Fruit fly (Drosophila melanogaster) whole organism, embryonic: ENCODE results near the gene PolD2.

Experiments used
- Abd-B ChIP-seq: fragments of 200-800 bp; sonication (Bioruptor generic); optimal IDR thresholded peaks from 2 replicates; lab custom pipeline; 2018; ENCODE audit warnings: missing biosample characterization, mild to moderate bottlenecking, missing genetic modification characterization, moderate library complexity
- C15 ChIP-seq: fragments of 200-800 bp; sonication (Bioruptor generic); IDR thresholded peaks from 3 replicates; pipeline ENCODE4 v1.3.6; 2022; ENCODE audit warnings: missing biosample characterization, missing genetic modification characterization
- CG10267 ChIP-seq: fragments of 200-800 bp; sonication (Bioruptor generic); optimal IDR thresholded peaks from 2 replicates; lab custom pipeline; 2018; ENCODE audit warnings: missing biosample characterization, mild to moderate bottlenecking, missing genetic modification characterization, moderate library complexity
- CG10543 ChIP-seq: fragments of 200-800 bp; sonication (Bioruptor generic); optimal IDR thresholded peaks from 3 replicates; lab custom pipeline; 2017; ENCODE audit warnings: missing biosample characterization, mild to moderate bottlenecking, missing genetic modification characterization, moderate library complexity
- CG11398 ChIP-seq: fragments of 200-800 bp; sonication (Bioruptor generic); optimal IDR thresholded peaks from 2 replicates; lab custom pipeline; 2016; ENCODE audit warnings: missing biosample characterization, missing genetic modification characterization
- CG12769 ChIP-seq: fragments of 200-800 bp; sonication (Bioruptor generic); optimal IDR thresholded peaks from 2 replicates; lab custom pipeline; 2019; ENCODE audit warnings: missing biosample characterization, mild to moderate bottlenecking, missing genetic modification characterization, moderate library complexity
- CG12942 ChIP-seq: fragments of 200-800 bp; sonication (Bioruptor generic); optimal IDR thresholded peaks from 3 replicates; lab custom pipeline; 2016; ENCODE audit warnings: missing biosample characterization, missing genetic modification characterization
- CG14014 ChIP-seq: fragments of 200-800 bp; sonication (Bioruptor generic); IDR thresholded peaks from 2 replicates; pipeline ENCODE4 v1.3.6; 2022; ENCODE audit warnings: missing biosample characterization, missing genetic modification characterization
- CG14441 ChIP-seq: fragments of 200-800 bp; sonication (Bioruptor generic); IDR thresholded peaks from 2 replicates; pipeline ENCODE4 v1.3.6; 2022; ENCODE audit warnings: missing biosample characterization, missing genetic modification characterization
- CG15514 ChIP-seq: fragments of 200-800 bp; sonication (Bioruptor generic); optimal IDR thresholded peaks from 3 replicates; lab custom pipeline; 2017; ENCODE audit warnings: missing biosample characterization, missing genetic modification characterization, mild to moderate bottlenecking, moderate library complexity, missing genetic modification reagents
- CG16813 ChIP-seq: fragments of 200-800 bp; sonication (Bioruptor generic); IDR thresholded peaks from 3 replicates; pipeline ENCODE4 v1.3.6; 2022; ENCODE audit warnings: missing biosample characterization, missing genetic modification characterization; ENCODE audit not compliant: partially characterized antibody
- CG17829 ChIP-seq: fragments of 200-800 bp; optimal IDR thresholded peaks from 2 replicates; lab custom pipeline; 2019; ENCODE audit warnings: missing biosample characterization, mild to moderate bottlenecking, missing genetic modification characterization, moderate library complexity
- CG2712 ChIP-seq: fragments of 200-800 bp; optimal IDR thresholded peaks from 3 replicates; lab custom pipeline; 2019; ENCODE audit warnings: missing biosample characterization, mild to moderate bottlenecking, missing genetic modification characterization, moderate library complexity
- CG31388 ChIP-seq: fragments of 200-800 bp; sonication (Bioruptor generic); optimal IDR thresholded peaks from 2 replicates; lab custom pipeline; 2016; ENCODE audit warnings: missing biosample characterization, missing genetic modification characterization
- CG3838 ChIP-seq: fragments of 200-800 bp; sonication (Bioruptor generic); optimal IDR thresholded peaks from 3 replicates; lab custom pipeline; 2016; ENCODE audit warnings: missing biosample characterization, missing genetic modification characterization
- CG7271 ChIP-seq: fragments of 200-800 bp; sonication (Bioruptor generic); optimal IDR thresholded peaks from 2 replicates; lab custom pipeline; 2018; ENCODE audit warnings: missing biosample characterization, mild to moderate bottlenecking, missing genetic modification characterization, moderate library complexity
- CG7556 ChIP-seq: fragments of 200-800 bp; sonication (Bioruptor generic); optimal IDR thresholded peaks from 2 replicates; lab custom pipeline; 2017; ENCODE audit warnings: missing biosample characterization, mild to moderate bottlenecking, missing genetic modification characterization
- CG8359 ChIP-seq: fragments of 200-800 bp; sonication (Bioruptor generic); optimal IDR thresholded peaks from 2 replicates; lab custom pipeline; 2017; ENCODE audit warnings: missing biosample characterization, mild to moderate bottlenecking, missing genetic modification characterization, borderline replicate concordance
- CG8388 ChIP-seq: fragments of 200-800 bp; sonication (Bioruptor generic); optimal IDR thresholded peaks from 2 replicates; lab custom pipeline; 2019; ENCODE audit warnings: missing biosample characterization, mild to moderate bottlenecking, missing genetic modification characterization, moderate library complexity
- CG9817 ChIP-seq: fragments of 200-800 bp; sonication (Bioruptor generic); optimal IDR thresholded peaks from 2 replicates; lab custom pipeline; 2018; ENCODE audit warnings: missing biosample characterization, mild to moderate bottlenecking, missing genetic modification characterization, moderate library complexity
- CG9876 ChIP-seq: fragments of 200-800 bp; sonication (Bioruptor generic); optimal IDR thresholded peaks from 2 replicates; lab custom pipeline; 2016; ENCODE audit warnings: missing biosample characterization, missing genetic modification characterization
- E2f2 ChIP-seq: fragments of 200-800 bp; sonication (Bioruptor generic); IDR thresholded peaks from 2 replicates; pipeline ENCODE4 v1.3.6; 2022; ENCODE audit warnings: missing biosample characterization, missing genetic modification characterization
- Eip74EF ChIP-seq, 2 experiments: fragments of 200-800 bp in 1 of 2; fragments of >200 bp in 1 of 2; sonication (Bioruptor generic) in 1 of 2; optimal IDR thresholded peaks; 2 replicates each; lab custom pipeline; 2017 to 2019; ENCODE audit warnings: missing biosample characterization in 2 of 2, missing genetic modification characterization in 2 of 2, mild to moderate bottlenecking in 1 of 2, moderate library complexity in 1 of 2
- Hr3 ChIP-seq: fragments of 200-800 bp; sonication (Bioruptor generic); optimal IDR thresholded peaks from 3 replicates; lab custom pipeline; 2016; ENCODE audit warnings: missing biosample characterization, missing genetic modification characterization
- Hr78 ChIP-seq, 2 experiments: fragments of 200-800 bp in 1 of 2; fragments of >200 bp in 1 of 2; sonication (Bioruptor generic) in 1 of 2; optimal IDR thresholded peaks; 2 replicates each; lab custom pipeline; 2017 to 2019; ENCODE audit warnings: missing biosample characterization in 2 of 2, missing genetic modification characterization in 2 of 2, mild to moderate bottlenecking in 1 of 2, moderate library complexity in 1 of 2
- Rx ChIP-seq: fragments of 200-800 bp; sonication (Bioruptor generic); IDR thresholded peaks from 2 replicates; pipeline ENCODE4 v1.3.6; 2022; ENCODE audit warnings: missing biosample characterization, missing genetic modification characterization
- Spps ChIP-seq: fragments of 200-800 bp; sonication (Bioruptor generic); optimal IDR thresholded peaks from 2 replicates; lab custom pipeline; 2018; ENCODE audit warnings: missing biosample characterization, mild to moderate bottlenecking, missing genetic modification characterization
- Taf1 ChIP-seq: fragments of 200-800 bp; sonication (Bioruptor generic); IDR thresholded peaks from 2 replicates; pipeline ENCODE4 v1.3.6; 2022; ENCODE audit warnings: missing biosample characterization, missing genetic modification characterization
- ac ChIP-seq: fragments of 200-800 bp; sonication (Bioruptor generic); optimal IDR thresholded peaks from 3 replicates; lab custom pipeline; 2017; ENCODE audit warnings: missing biosample characterization, mild to moderate bottlenecking, missing genetic modification characterization
- ash1 ChIP-seq: fragments of 200-800 bp; sonication (Bioruptor generic); optimal IDR thresholded peaks from 2 replicates; lab custom pipeline; 2018; ENCODE audit warnings: missing biosample characterization, mild to moderate bottlenecking, missing genetic modification characterization
- bab2 ChIP-seq: fragments of 200-800 bp; sonication (Bioruptor generic); optimal IDR thresholded peaks from 2 replicates; lab custom pipeline; 2016; ENCODE audit warnings: missing biosample characterization, missing genetic modification characterization
- ftz-f1 ChIP-seq: fragments of 200-800 bp; sonication (Bioruptor generic); optimal IDR thresholded peaks from 2 replicates; lab custom pipeline; 2016; ENCODE audit warnings: missing biosample characterization, missing genetic modification characterization
- grau ChIP-seq: fragments of 200-800 bp; optimal IDR thresholded peaks from 3 replicates; lab custom pipeline; 2019; ENCODE audit warnings: missing biosample characterization, mild to moderate bottlenecking, missing genetic modification characterization, moderate library complexity
- gsb ChIP-seq: fragments of 200-800 bp; sonication (Bioruptor generic); IDR thresholded peaks from 2 replicates; pipeline ENCODE4 v1.3.6; 2022; ENCODE audit warnings: missing biosample characterization, missing genetic modification characterization
- gt ChIP-seq: fragments of 200-800 bp; sonication (Bioruptor generic); IDR thresholded peaks from 2 replicates; pipeline ENCODE4 v1.3.6; 2022; ENCODE audit warnings: missing biosample characterization, missing genetic modification characterization
- kah ChIP-seq: fragments of 200-800 bp; sonication (Bioruptor generic); optimal IDR thresholded peaks from 2 replicates; lab custom pipeline; 2018; ENCODE audit warnings: missing biosample characterization, mild to moderate bottlenecking, missing genetic modification characterization
- ken ChIP-seq: fragments of 200-800 bp; sonication (Bioruptor generic); IDR thresholded peaks from 3 replicates; pipeline ENCODE4 v1.3.6; 2022; ENCODE audit warnings: missing biosample characterization, missing genetic modification characterization
- mirr ChIP-seq: fragments of 200-800 bp; sonication (Bioruptor generic); optimal IDR thresholded peaks from 3 replicates; lab custom pipeline; 2018; ENCODE audit warnings: missing biosample characterization, mild to moderate bottlenecking, missing genetic modification characterization
- pita ChIP-seq: fragments of 200-800 bp; sonication (Bioruptor generic); optimal IDR thresholded peaks from 2 replicates; lab custom pipeline; 2017; ENCODE audit warnings: missing biosample characterization, mild to moderate bottlenecking, missing genetic modification characterization
- pnt ChIP-seq: fragments of 200-800 bp; sonication (Bioruptor generic); optimal IDR thresholded peaks from 3 replicates; lab custom pipeline; 2016; ENCODE audit warnings: missing biosample characterization, missing genetic modification characterization
- pros ChIP-seq: fragments of 200-800 bp; sonication (Bioruptor generic); optimal IDR thresholded peaks from 3 replicates; lab custom pipeline; 2019; ENCODE audit warnings: missing biosample characterization, mild to moderate bottlenecking, missing genetic modification characterization, moderate library complexity
- sens ChIP-seq: fragments of 200-800 bp; sonication (Bioruptor generic); peaks from one replicate; lab custom pipeline; 2016; ENCODE audit warnings: missing biosample characterization, missing genetic modification characterization
- sima ChIP-seq: fragments of 200-800 bp; sonication (Bioruptor generic); optimal IDR thresholded peaks from 2 replicates; lab custom pipeline; 2016; ENCODE audit warnings: missing biosample characterization, missing genetic modification characterization
- ssp ChIP-seq: fragments of 200-800 bp; sonication (Bioruptor generic); IDR thresholded peaks from 2 replicates; pipeline ENCODE4 v1.3.6; 2022; ENCODE audit warnings: missing biosample characterization, missing genetic modification characterization
- stwl ChIP-seq: fragments of 200-800 bp; sonication (Bioruptor generic); optimal IDR thresholded peaks from 3 replicates; lab custom pipeline; 2018; ENCODE audit warnings: missing biosample characterization, mild to moderate bottlenecking, missing genetic modification characterization, moderate library complexity
- tna ChIP-seq: fragments of 200-800 bp; sonication (Bioruptor generic); IDR thresholded peaks from 2 replicates; pipeline ENCODE4 v1.3.6; 2022; ENCODE audit warnings: missing biosample characterization, missing genetic modification characterization; ENCODE audit not compliant: partially characterized antibody
- twi ChIP-seq: fragments of 200-800 bp; optimal IDR thresholded peaks from 2 replicates; lab custom pipeline; 2019; ENCODE audit warnings: missing biosample characterization, mild to moderate bottlenecking, missing genetic modification characterization, moderate library complexity
- zen ChIP-seq: fragments of 200-800 bp; sonication (Bioruptor generic); optimal IDR thresholded peaks from 3 replicates; lab custom pipeline; 2018; ENCODE audit warnings: missing biosample characterization, mild to moderate bottlenecking, missing genetic modification characterization, moderate library complexity
- zen2 ChIP-seq: fragments of 200-800 bp; sonication (Bioruptor generic); IDR thresholded peaks from 3 replicates; pipeline ENCODE4 v1.3.6; 2022; ENCODE audit warnings: missing biosample characterization, missing genetic modification characterization; ENCODE audit not compliant: partially characterized antibody

PolD2 gene

dm6 chr3L:1794943-1795696 lies 19.7 kb downstream of the PolD2 start, which contains the start of the genes alpha-Spec, dlt and Cdc37 (continued):
- TF ChIP-seq CG9817 (tag; lab: Kevin White, UChicago) (no peak), pita (no peak), CG7556 (GFP tag; lab: Kevin White, UChicago) (no peak), bab2 (GFP tag; lab: Kevin White, UChicago) (no peak), Rx (GFP tag; lab: Robert Waterston, UW) (no peak), CG14014 (GFP tag; lab: Robert Waterston, UW) (no peak), E2f2 (GFP tag; lab: Robert Waterston, UW) (peak; percentile 57; the same call in 1 of the 2 replicates), sens (GFP tag; lab: Kevin White, UChicago) (peak; percentile 84), CG8388 (GFP tag; lab: Kevin White, UChicago) (peak; percentile 2), gt (GFP tag; lab: Robert Waterston, UW) (no peak), ftz-f1 (GFP tag; lab: Kevin White, UChicago) (no peak), Hr3 (GFP tag; lab: Kevin White, UChicago) (peak; percentile 5), CG15514 (GFP tag; lab: Kevin White, UChicago) (peak; percentile 91), CG12769 (tag; lab: Kevin White, UChicago) (no peak), CG16813 (GFP tag; lab: Robert Waterston, UW) (peak; percentile 80), CG11398 (GFP tag; lab: Kevin White, UChicago) (no peak), Spps (no peak), zen (peak; percentile 5), ac (GFP tag; lab: Kevin White, UChicago) (no peak), twi (tag; lab: Kevin White, UChicago) (no peak), ash1 (GFP tag; lab: Kevin White, UChicago) (no peak), CG31388 (GFP tag; lab: Kevin White, UChicago) (no peak), CG9876 (no peak), CG2712 (tag; lab: Kevin White, UChicago) (peak; percentile 66), CG7271 (tag; lab: Kevin White, UChicago) (peak; percentile 54), tna (GFP tag; lab: Robert Waterston, UW) (peak; percentile 74), CG10267 (peak; percentile 79), mirr (no peak), grau (tag; lab: Kevin White, UChicago) (peak; percentile 48), CG8359 (no peak), sima (GFP tag; lab: Kevin White, UChicago) (no peak), kah (GFP tag; lab: Kevin White, UChicago) (no peak), zen2 (no peak; the same call in 2 of the 3 replicates), CG14441 (GFP tag; lab: Robert Waterston, UW) (no peak), CG12942 (GFP tag; lab: Kevin White, UChicago) (no peak), CG17829 (tag; lab: Kevin White, UChicago) (peak; percentile 70), pnt (no peak), Eip74EF (GFP tag; optimal IDR thresholded peaks at IDR 0.05; lab: Kevin White, UChicago) (no peak), ken (GFP tag; lab: Robert Waterston, UW) (no peak), Hr78 (GFP tag; optimal IDR thresholded peaks at IDR 0.05; lab: Kevin White, UChicago) (peak in 1 of 2 experiments; percentile 15), pros (GFP tag; lab: Kevin White, UChicago) (peak; percentile 15), gsb (GFP tag; lab: Robert Waterston, UW) (no peak), ssp (0 out of 2 replicates have a peak, but pooled peaks have one; percentile 19), CG10543 (no peak), stwl (peak; percentile 1), Taf1 (GFP tag; lab: Robert Waterston, UW) (no peak), CG3838 (GFP tag; lab: Kevin White, UChicago) (no peak), C15 (GFP tag; lab: Robert Waterston, UW) (no peak), Abd-B (no peak)
